Worm (Caenorhabditis elegans): ENCODE measurements around the gene lec-10.

Gene lec-10

DNA sequence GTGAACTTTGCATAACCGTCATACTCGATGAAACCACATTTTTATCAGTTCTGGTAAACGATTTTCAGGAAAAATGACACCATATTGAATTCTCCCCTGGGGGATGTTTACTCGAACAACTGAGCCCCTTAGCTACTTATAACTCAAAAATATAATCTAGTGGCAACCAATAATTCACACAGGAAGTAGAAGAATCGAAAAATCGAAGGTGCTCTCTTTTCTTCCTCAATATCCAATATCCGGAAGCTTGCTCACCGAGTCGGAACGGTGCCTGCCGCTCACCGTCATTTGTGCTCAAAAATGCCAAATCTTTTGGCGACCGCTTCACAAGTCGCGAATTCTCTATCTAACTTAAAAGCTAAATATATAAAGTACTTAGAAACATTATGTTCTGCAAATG is 46.9 kb downstream of the lec-10 start, which contains the start of gene T05H4.3:
TSS of gene T05H4.3 (plus strand) at position 301 of the 400 bp plus-strand sequence.
- TF ChIP-seq lin-35 (GFP tag; optimal IDR thresholded peaks at IDR 0.05) (no peak), hlh-12 (tag; optimal IDR thresholded peaks at IDR 0.05) (no peak), nfyb-1 (GFP tag; IDR thresholded peaks at IDR 0.05) (no peak), F52B5.7 (tag; optimal IDR thresholded peaks at IDR 0.05) (no peak), Y53F4B.3 (GFP tag; IDR thresholded peaks at IDR 0.05) (no peak), sptf-2 (GFP tag; optimal IDR thresholded peaks at IDR 0.05) (no peak), ceh-58 (GFP tag; IDR thresholded peaks at IDR 0.05) (no peak), atf-7 (tag; optimal IDR thresholded peaks at IDR 0.05) (no peak), F10E7.11 (tag; optimal IDR thresholded peaks at IDR 0.05) (no peak), F57A8.1 (GFP tag; optimal IDR thresholded peaks at IDR 0.05) (no peak), madf-8 (GFP tag; conservative IDR thresholded peaks at IDR 0.05) (no peak), egl-18 (GFP tag; IDR thresholded peaks at IDR 0.05) (no peak), snpc-1.3 (tag; optimal IDR thresholded peaks at IDR 0.05; ENCODE audit: insufficient read depth) (no peak), ztf-3 (GFP tag; optimal IDR thresholded peaks at IDR 0.05) (no peak)

- TF ChIP-seq Y56A3A.18 (GFP tag; IDR thresholded peaks at IDR 0.05): no peak
- TF ChIP-seq hlh-12 (tag; optimal IDR thresholded peaks at IDR 0.05): no peak
- no peak for TF ChIP-seq mxl-1 (tag; optimal IDR thresholded peaks at IDR 0.05)
- TF ChIP-seq F22D6.2 (tag; optimal IDR thresholded peaks at IDR 0.05): no peak
- no peak for TF ChIP-seq zim-3 (tag; optimal IDR thresholded peaks at IDR 0.05)
- no peak for TF ChIP-seq dpl-1 (GFP tag; optimal IDR thresholded peaks at IDR 0.05)
- no peak for TF ChIP-seq efl-1 (GFP tag; optimal IDR thresholded peaks at IDR 0.05)
- TF ChIP-seq egrh-3 (GFP tag; IDR thresholded peaks at IDR 0.05): no peak
- no peak for TF ChIP-seq let-607 (tag; optimal IDR thresholded peaks at IDR 0.05)
- TF ChIP-seq egl-18 (GFP tag; IDR thresholded peaks at IDR 0.05): no peak
Measured at ce11 chrV:6441613-6442012, 47.3 kb downstream of the lec-10 start, which contains the start of gene T05H4.15. TSS of gene T05H4.15 (minus strand) at chrV:6441713.

ce11 chrV:6438601-6439000 is 50.3 kb downstream of the lec-10 start, which contains the start of gene T05H4.4:
TSS of gene T05H4.4 (plus strand) at chrV:6438901.
- TF ChIP-seq tlf-1 (GFP tag; optimal IDR thresholded peaks at IDR 0.05): no peak
- TF ChIP-seq mel-28 (tag; optimal IDR thresholded peaks at IDR 0.05; ENCODE audit: borderline replicate concordance): no peak
- no peak for TF ChIP-seq mxl-1 (tag; optimal IDR thresholded peaks at IDR 0.05)
- no peak for TF ChIP-seq T26A5.8 (tag; optimal IDR thresholded peaks at IDR 0.05)
- TF ChIP-seq ceh-79 (tag; optimal IDR thresholded peaks at IDR 0.05): no peak
- no peak for TF ChIP-seq lin-54 (GFP tag; optimal IDR thresholded peaks at IDR 0.05)
- TF ChIP-seq sptf-2 (GFP tag; optimal IDR thresholded peaks at IDR 0.05): no peak
- TF ChIP-seq ceh-58 (GFP tag; IDR thresholded peaks at IDR 0.05): no peak
- TF ChIP-seq snpc-1.3 (tag; optimal IDR thresholded peaks at IDR 0.05; ENCODE audit: insufficient read depth): no peak

Data from whole organism, young adult.